Worm (Caenorhabditis elegans) whole organism, late embryonic: Measurements from ENCODE around the gene Y82E9BL.3.
"Not testable (repeated sequence)": the region's sequence is repeated elsewhere in the genome, so short reads cannot be mapped to it uniquely, and the experiment has no call there.

Experiments used
- F13H6.1 ChIP-seq: sonication (generic microtip); optimal IDR thresholded peaks from 2 replicates; lab custom pipeline; 2016; ENCODE audit warnings: missing genetic modification characterization, missing compliant biosample characterization
- ama-1 ChIP-seq: fragments of 150-350 bp; optimal IDR thresholded peaks from 2 replicates; lab custom pipeline; 2014
- ceh-9 ChIP-seq: sonication (generic microtip); optimal IDR thresholded peaks from 2 replicates; lab custom pipeline; 2016; ENCODE audit warnings: mild to moderate bottlenecking, missing genetic modification characterization, inconsistent platforms, missing compliant biosample characterization
- che-1 ChIP-seq: sonication (generic microtip); optimal IDR thresholded peaks from 2 replicates; lab custom pipeline; 2016; ENCODE audit warnings: mild to moderate bottlenecking, missing genetic modification characterization, missing compliant biosample characterization
- elt-2 ChIP-seq: sonication (generic microtip); optimal IDR thresholded peaks from 2 replicates; lab custom pipeline; 2016; ENCODE audit warnings: missing genetic modification reagents, missing genetic modification characterization, missing compliant biosample characterization
- ets-4 ChIP-seq: sonication (generic microtip); optimal IDR thresholded peaks from 2 replicates; lab custom pipeline; 2016; ENCODE audit warnings: missing genetic modification characterization, missing compliant biosample characterization
- fkh-10 ChIP-seq: fragments of 150-350 bp; optimal IDR thresholded peaks from 2 replicates; lab custom pipeline; 2014; ENCODE audit warnings: missing biosample characterization, missing genetic modification reagents, missing genetic modification characterization
- nhr-11 ChIP-seq: fragments of 150-350 bp; optimal IDR thresholded peaks from 2 replicates; lab custom pipeline; 2014; ENCODE audit warnings: missing biosample characterization, missing genetic modification characterization
- pha-4 ChIP-seq: fragments of 150-350 bp; optimal IDR thresholded peaks from 2 replicates; lab custom pipeline; 2018; ENCODE audit warnings: missing biosample characterization, missing genetic modification reagents, missing genetic modification characterization
- tbx-2 ChIP-seq: sonication (generic microtip); optimal IDR thresholded peaks from 2 replicates; lab custom pipeline; 2016; ENCODE audit warnings: missing genetic modification characterization, missing compliant biosample characterization
- unc-3 ChIP-seq, 2 experiments: fragments of 200-800 bp in 1 of 2; sonication (Bioruptor generic) in 1 of 2; sonication (generic microtip) in 1 of 2; conservative IDR thresholded peaks in 1 of 2; optimal IDR thresholded peaks in 1 of 2; 2 replicates each; pipeline versions ENCODE4 v1.3.6 to Lab custom; 2016 to 2022; ENCODE audit warnings: missing compliant biosample characterization in 2 of 2, missing genetic modification characterization in 2 of 2, missing genetic modification reagents in 1 of 2
- unc-86 ChIP-seq: sonication (generic microtip); optimal IDR thresholded peaks from 2 replicates; lab custom pipeline; 2016; ENCODE audit warnings: missing genetic modification characterization, missing compliant biosample characterization

DNA sequence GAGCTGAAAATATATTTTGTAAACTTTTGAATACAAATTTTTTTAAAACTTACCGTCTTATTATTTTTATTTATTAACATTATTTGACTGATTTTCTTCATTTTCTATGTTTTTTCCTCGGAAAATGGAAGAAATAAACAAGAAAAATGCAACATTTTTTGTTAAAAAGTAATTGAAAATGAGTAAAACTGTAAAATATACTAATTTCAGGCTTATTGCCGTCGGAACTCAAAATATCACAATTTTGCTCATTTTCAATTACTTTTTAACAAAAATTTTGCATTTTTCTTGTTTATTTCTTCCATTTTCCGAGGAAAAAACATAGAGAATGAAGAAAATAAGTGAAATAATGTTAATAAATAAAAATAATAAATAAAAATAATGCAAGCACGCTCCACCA is 24.8 kb upstream of the Y82E9BL.3 start, which contains the start of gene Y82E9BR.10:
- TF ChIP-seq unc-3 (GFP tag; conservative IDR thresholded peaks at IDR 0.05; lab: Robert Waterston, UW); unc-3 (tag; optimal IDR thresholded peaks at IDR 0.05; lab: Kevin White, UChicago); nhr-11 (tag; lab: Kevin White, UChicago); che-1 (tag; lab: Kevin White, UChicago); F13H6.1 (tag; lab: Kevin White, UChicago); ama-1; unc-86; ets-4 (tag; lab: Kevin White, UChicago); tbx-2; ceh-9 (tag; lab: Kevin White, UChicago); fkh-10; elt-2; pha-4 (tag; lab: Kevin White, UChicago): not testable (repeated sequence)
